Worm (Caenorhabditis elegans) whole organism, young adult: ENCODE measurements around the gene ent-1.

Experiments used
- T26A5.8 ChIP-seq: sonication (generic microtip); optimal IDR thresholded peaks from 2 replicates; lab custom pipeline; 2016; ENCODE audit warnings: missing genetic modification characterization, missing compliant biosample characterization
- him-1 ChIP-seq: sonication (generic microtip); optimal IDR thresholded peaks from 2 replicates; lab custom pipeline; 2016; ENCODE audit warnings: missing genotype, missing genetic modification reagents, missing genetic modification characterization, missing compliant biosample characterization
- hsf-1 ChIP-seq: fragments of 200-800 bp; sonication (Bioruptor generic); IDR thresholded peaks from 2 replicates; pipeline ENCODE4 v1.3.6; 2022; ENCODE audit warnings: missing genetic modification reagents, missing genetic modification characterization, missing compliant biosample characterization
- lin-26 ChIP-seq: fragments of 200-800 bp; sonication (Bioruptor generic); IDR thresholded peaks from 2 replicates; pipeline ENCODE4 v1.3.6; 2022; ENCODE audit warnings: missing genetic modification reagents, missing genetic modification characterization, missing compliant biosample characterization
- madf-3 ChIP-seq: fragments of 200-800 bp; sonication (Bioruptor generic); IDR thresholded peaks from 2 replicates; pipeline ENCODE4 v1.3.6; 2022; ENCODE audit warnings: missing genetic modification reagents, missing genetic modification characterization, missing compliant biosample characterization
- sdz-38 ChIP-seq: sonication (generic microtip); optimal IDR thresholded peaks from 2 replicates; lab custom pipeline; 2016; ENCODE audit warnings: missing genotype, missing genetic modification characterization, missing compliant biosample characterization
- snpc-4 ChIP-seq, 5 experiments: fragments of 150-350 bp in 1 of 5; sonication (generic microtip) in 4 of 5; optimal IDR thresholded peaks; 2 replicates each; lab custom pipeline; 2014 to 2018; ENCODE audit warnings: missing genetic modification characterization in 5 of 5, missing biosample characterization in 3 of 5, antibody characterized with exemption in 2 of 5, mild to moderate bottlenecking in 2 of 5, missing compliant biosample characterization in 2 of 5, missing genotype in 2 of 5, moderate library complexity in 2 of 5, missing genetic modification reagents in 1 of 5
- ztf-25 ChIP-seq: fragments of 200-800 bp; sonication (Bioruptor generic); IDR thresholded peaks from 2 replicates; pipeline ENCODE4 v1.3.6; 2022; ENCODE audit warnings: missing genetic modification reagents, missing genetic modification characterization, missing compliant biosample characterization
- ztf-28 ChIP-seq: fragments of 200-800 bp; sonication (Bioruptor generic); IDR thresholded peaks from 2 replicates; pipeline ENCODE4 v1.3.6; 2022; ENCODE audit warnings: missing genetic modification reagents, missing genetic modification characterization, missing compliant biosample characterization

ce11 chrIV:11645354-11645753 lies 9.9 kb downstream of the ent-1 start:
- TF ChIP-seq ztf-28 (GFP tag; lab: Robert Waterston, UW) (no peak), sdz-38 (tag; lab: Kevin White, UChicago) (no peak), him-1 (tag; lab: Kevin White, UChicago) (no peak), hsf-1 (GFP tag; lab: Robert Waterston, UW) (no peak), T26A5.8 (no peak), madf-3 (GFP tag; lab: Robert Waterston, UW) (no peak), snpc-4 (GFP tag; optimal IDR thresholded peaks at IDR 0.05; lab: Kevin White, UChicago) (no peak), snpc-4 (tag; optimal IDR thresholded peaks at IDR 0.05; lab: Kevin White, UChicago) (no peak), ztf-25 (no peak), lin-26 (no peak)
